Worm (Caenorhabditis elegans) whole organism, L2 larva: ENCODE measurements around the gene Y39B6A.10.
A peak's percentile ranks its signal among the peaks of the same experiment; 100 is the strongest.

Source experiments
- C34F6.9 ChIP-seq: fragments of 150-350 bp; optimal IDR thresholded peaks from 2 replicates; lab custom pipeline; 2014; ENCODE audit warnings: missing biosample characterization, missing genetic modification characterization
- F13H6.1 ChIP-seq: sonication (generic microtip); optimal IDR thresholded peaks from 2 replicates; lab custom pipeline; 2016; ENCODE audit warnings: missing genetic modification characterization, missing compliant biosample characterization
- R02D3.7 ChIP-seq: fragments of 150-350 bp; optimal IDR thresholded peaks from 2 replicates; lab custom pipeline; 2014; ENCODE audit warnings: missing biosample characterization, missing genetic modification characterization
- ZK546.5 ChIP-seq: sonication (generic microtip); optimal IDR thresholded peaks from 2 replicates; lab custom pipeline; 2017; ENCODE audit warnings: missing biosample characterization, missing genetic modification characterization
- alr-1 ChIP-seq: fragments of 150-350 bp; optimal IDR thresholded peaks from 2 replicates; lab custom pipeline; 2014; ENCODE audit warnings: missing biosample characterization, missing genetic modification characterization
- ama-1 ChIP-seq: fragments of 150-350 bp; optimal IDR thresholded peaks from 2 replicates; lab custom pipeline; 2018; ENCODE audit warnings: inconsistent platforms
- blmp-1 ChIP-seq: sonication (generic microtip); optimal IDR thresholded peaks from 2 replicates; lab custom pipeline; 2017; ENCODE audit warnings: missing genetic modification characterization, mild to moderate bottlenecking, missing compliant biosample characterization, antibody characterized with exemption, moderate library complexity; ENCODE audit not compliant: insufficient read depth
- ceh-16 ChIP-seq: fragments of 150-350 bp; optimal IDR thresholded peaks from 2 replicates; lab custom pipeline; 2014; ENCODE audit warnings: missing biosample characterization, missing genetic modification characterization
- crh-2 ChIP-seq: sonication (generic microtip); optimal IDR thresholded peaks from 2 replicates; lab custom pipeline; 2017; ENCODE audit warnings: missing biosample characterization, missing genetic modification characterization
- egl-27 ChIP-seq: sonication (generic microtip); optimal IDR thresholded peaks from 3 replicates; lab custom pipeline; 2017; ENCODE audit warnings: missing biosample characterization, missing genetic modification reagents, missing genetic modification characterization
- elt-1 ChIP-seq: fragments of 150-350 bp; optimal IDR thresholded peaks from 2 replicates; lab custom pipeline; 2014; ENCODE audit warnings: missing biosample characterization, missing genetic modification characterization
- elt-3 ChIP-seq: sonication (generic microtip); optimal IDR thresholded peaks from 2 replicates; lab custom pipeline; 2017; ENCODE audit warnings: missing biosample characterization, missing genetic modification characterization
- fos-1 ChIP-seq: fragments of 150-350 bp; optimal IDR thresholded peaks from 2 replicates; lab custom pipeline; 2014; ENCODE audit warnings: missing biosample characterization, missing genetic modification characterization
- gmeb-1 ChIP-seq: fragments of 150-350 bp; optimal IDR thresholded peaks from 2 replicates; lab custom pipeline; 2014; ENCODE audit warnings: missing biosample characterization, missing genetic modification characterization
- lin-11 ChIP-seq: fragments of 150-350 bp; sonication (generic microtip); optimal IDR thresholded peaks from 2 replicates; lab custom pipeline; 2014; ENCODE audit warnings: missing biosample characterization, missing genetic modification characterization, inconsistent platforms, mixed read lengths
- lin-13 ChIP-seq: fragments of 150-350 bp; optimal IDR thresholded peaks from 2 replicates; lab custom pipeline; 2014; ENCODE audit warnings: missing biosample characterization, missing genetic modification reagents, missing genetic modification characterization
- lin-39 ChIP-seq: fragments of 150-350 bp; optimal IDR thresholded peaks from 2 replicates; lab custom pipeline; 2014; ENCODE audit warnings: missing biosample characterization, missing genetic modification reagents, missing genetic modification characterization
- lsy-2 ChIP-seq, 2 experiments: fragments of 150-350 bp in 1 of 2; sonication (generic microtip) in 1 of 2; optimal IDR thresholded peaks; 2 replicates each; lab custom pipeline; 2014 to 2017; ENCODE audit warnings: missing biosample characterization in 2 of 2, missing genetic modification characterization in 2 of 2
- mdl-1 ChIP-seq, 2 experiments: fragments of 150-350 bp in 1 of 2; sonication (generic microtip) in 1 of 2; optimal IDR thresholded peaks; 2 replicates each; lab custom pipeline; 2017; ENCODE audit warnings: missing biosample characterization in 2 of 2, missing genetic modification characterization in 2 of 2
- nhr-11 ChIP-seq: fragments of 150-350 bp; optimal IDR thresholded peaks from 2 replicates; lab custom pipeline; 2014; ENCODE audit warnings: missing biosample characterization, missing genetic modification characterization
- nhr-23 ChIP-seq: fragments of 150-350 bp; optimal IDR thresholded peaks from 2 replicates; lab custom pipeline; 2014; ENCODE audit warnings: missing biosample characterization, missing genetic modification reagents, missing genetic modification characterization
- nhr-237 ChIP-seq: fragments of 150-350 bp; optimal IDR thresholded peaks from 2 replicates; lab custom pipeline; 2014; ENCODE audit warnings: missing biosample characterization, missing genetic modification characterization
- nhr-25 ChIP-seq: fragments of 150-350 bp; sonication (generic microtip); optimal IDR thresholded peaks from 3 replicates; lab custom pipeline; 2014; ENCODE audit warnings: missing biosample characterization, missing genetic modification characterization
- nhr-6 ChIP-seq: fragments of 150-350 bp; optimal IDR thresholded peaks from 2 replicates; lab custom pipeline; 2014; ENCODE audit warnings: missing biosample characterization, missing genetic modification characterization
- peb-1 ChIP-seq: fragments of 150-350 bp; optimal IDR thresholded peaks from 2 replicates; lab custom pipeline; 2014; ENCODE audit warnings: missing biosample characterization, missing genetic modification characterization
- sem-4 ChIP-seq: fragments of 150-350 bp; optimal IDR thresholded peaks from 2 replicates; lab custom pipeline; 2014; ENCODE audit warnings: missing biosample characterization, missing genetic modification reagents, missing genetic modification characterization
- skn-1 ChIP-seq: sonication (generic microtip); optimal IDR thresholded peaks from 2 replicates; lab custom pipeline; 2017; ENCODE audit warnings: missing biosample characterization, missing genetic modification characterization
- sma-3 ChIP-seq: sonication (generic microtip); optimal IDR thresholded peaks from 2 replicates; lab custom pipeline; 2016; ENCODE audit warnings: missing genetic modification reagents, missing genetic modification characterization, missing compliant biosample characterization
- sma-9 ChIP-seq, 2 experiments: fragments of 150-350 bp in 1 of 2; sonication (generic microtip) in 1 of 2; optimal IDR thresholded peaks; 2 replicates each; lab custom pipeline; 2014 to 2016; ENCODE audit warnings: missing genetic modification characterization in 2 of 2, mild to moderate bottlenecking in 1 of 2, missing biosample characterization in 1 of 2, missing compliant biosample characterization in 1 of 2, missing genetic modification reagents in 1 of 2, moderate library complexity in 1 of 2
- unc-55 ChIP-seq: fragments of 150-350 bp; sonication (generic microtip); optimal IDR thresholded peaks from 3 replicates; lab custom pipeline; 2014; ENCODE audit warnings: missing biosample characterization, missing genetic modification reagents, missing genetic modification characterization
- unc-62 ChIP-seq: fragments of 150-350 bp; optimal IDR thresholded peaks from 2 replicates; lab custom pipeline; 2014; ENCODE audit warnings: missing biosample characterization, missing genetic modification reagents, missing genetic modification characterization
- zag-1 ChIP-seq: fragments of 150-350 bp; optimal IDR thresholded peaks from 2 replicates; lab custom pipeline; 2014; ENCODE audit warnings: missing biosample characterization, missing genetic modification characterization

Y39B6A.10 gene

DNA sequence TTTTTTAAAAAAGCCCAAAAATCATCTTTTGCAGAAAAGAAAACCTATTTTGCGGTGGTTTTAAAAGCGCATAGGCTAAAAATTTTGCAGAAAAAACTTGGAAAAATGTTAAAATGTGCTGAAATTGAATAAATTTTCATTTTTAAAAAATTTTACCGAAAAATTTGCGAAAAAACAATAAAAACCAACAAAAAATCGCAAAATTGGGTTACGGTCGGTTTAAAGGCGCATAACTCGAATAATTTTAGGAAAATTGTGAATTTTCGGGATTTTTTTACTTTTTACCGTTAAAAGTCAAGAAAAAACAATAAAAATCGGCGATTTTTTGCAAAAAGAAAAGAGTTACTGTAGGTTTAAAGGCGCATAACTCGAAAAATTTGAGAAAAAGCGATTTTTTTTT, 8.2 kb downstream of the Y39B6A.10 start:
- TF ChIP-seq elt-1 (tag; lab: Kevin White, UChicago) (no peak), nhr-23 (tag; lab: Kevin White, UChicago) (no peak), R02D3.7 (tag; lab: Kevin White, UChicago) (no peak), fos-1 (tag; lab: Kevin White, UChicago) (no peak), elt-3 (tag; lab: Kevin White, UChicago) (no peak), egl-27 (no peak), ZK546.5 (no peak), nhr-11 (no peak)

DNA sequence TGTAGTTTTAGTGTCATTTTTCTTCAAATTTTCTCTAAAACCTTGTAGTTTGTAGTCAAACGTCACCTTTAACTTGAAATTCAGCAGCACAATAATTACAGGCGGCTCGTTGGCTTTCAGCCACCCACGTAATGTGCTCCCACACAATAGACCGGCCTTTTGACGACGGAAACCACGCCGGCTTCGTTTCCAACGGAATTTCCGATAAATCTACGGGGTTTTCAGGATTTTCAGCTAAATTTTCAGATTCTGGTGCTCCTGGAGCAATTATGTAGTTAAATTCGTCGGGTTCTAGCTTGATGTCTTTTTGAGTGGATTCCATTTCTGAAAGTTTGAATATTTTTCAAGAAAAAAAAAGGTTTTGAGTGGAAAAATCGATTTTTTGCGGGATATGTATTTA, 8.8 kb downstream of the Y39B6A.10 start, which contains the start of gene bed-1:
Gene bed-1, minus strand, starts transcription at position 337 of the 400 bp plus-strand sequence.
- TF ChIP-seq blmp-1 (tag; lab: Kevin White, UChicago): no peak
- TF ChIP-seq skn-1 (tag; lab: Kevin White, UChicago): no peak
- TF ChIP-seq crh-2 (tag; lab: Kevin White, UChicago): no peak
- TF ChIP-seq peb-1 (tag; lab: Kevin White, UChicago): no peak
- no peak for TF ChIP-seq nhr-237 (tag; lab: Kevin White, UChicago)
- no peak for TF ChIP-seq zag-1 (tag; lab: Kevin White, UChicago)
- no peak for TF ChIP-seq lin-11
- no peak for TF ChIP-seq alr-1 (tag; lab: Kevin White, UChicago)
- TF ChIP-seq unc-62 (GFP tag; lab: Kevin White, UChicago): no peak
- no peak for TF ChIP-seq ceh-16 (tag; lab: Kevin White, UChicago)
- TF ChIP-seq lin-39 (tag; lab: Kevin White, UChicago): no peak
- TF ChIP-seq, all 48 proteins: peak for 0

DNA sequence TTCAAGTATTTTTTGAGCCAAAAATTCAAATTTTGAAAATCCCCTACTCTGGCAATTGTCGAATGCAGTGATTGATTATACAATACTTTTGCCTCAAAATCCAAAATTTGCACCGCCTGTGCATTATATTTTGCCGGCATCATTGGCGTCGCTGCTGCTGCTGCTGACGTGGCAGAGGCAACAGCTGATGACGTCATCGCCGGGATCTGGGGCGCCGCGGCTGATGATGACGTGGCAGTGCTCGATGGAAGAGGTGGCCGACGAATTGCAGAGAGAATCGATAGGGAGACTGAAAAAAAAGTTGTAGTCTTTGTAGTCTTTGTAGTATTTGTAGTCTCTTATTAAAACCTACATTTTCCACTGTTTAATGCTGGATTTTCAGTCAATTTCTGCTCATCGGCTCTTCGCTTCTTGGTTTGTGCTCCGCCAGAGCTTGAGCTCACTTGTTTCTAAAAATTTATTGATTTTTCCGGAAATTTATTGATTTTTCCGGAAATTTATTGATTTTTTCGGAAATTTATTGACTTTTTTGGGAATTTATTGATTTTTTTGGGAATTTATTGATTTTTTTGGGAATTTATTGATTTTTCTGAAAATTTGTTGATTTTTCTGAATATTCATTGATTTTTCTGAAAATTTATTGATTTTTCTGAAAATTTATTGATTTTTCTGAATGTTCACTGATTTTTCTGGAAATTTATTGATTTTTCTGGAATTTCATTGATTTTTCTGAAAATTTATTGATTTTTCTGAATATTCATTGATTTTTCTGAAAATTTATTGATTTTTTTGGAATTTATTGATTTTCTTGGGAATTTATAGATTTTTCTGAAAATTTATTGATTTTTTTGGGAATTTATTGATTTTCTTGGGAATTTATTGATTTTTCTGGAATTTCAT, 12.4 kb downstream of the Y39B6A.10 start:
- TF ChIP-seq blmp-1 (tag; lab: Kevin White, UChicago) (no peak), F13H6.1 (tag; lab: Kevin White, UChicago) (no peak), nhr-6 (tag; lab: Kevin White, UChicago) (no peak)

DNA sequence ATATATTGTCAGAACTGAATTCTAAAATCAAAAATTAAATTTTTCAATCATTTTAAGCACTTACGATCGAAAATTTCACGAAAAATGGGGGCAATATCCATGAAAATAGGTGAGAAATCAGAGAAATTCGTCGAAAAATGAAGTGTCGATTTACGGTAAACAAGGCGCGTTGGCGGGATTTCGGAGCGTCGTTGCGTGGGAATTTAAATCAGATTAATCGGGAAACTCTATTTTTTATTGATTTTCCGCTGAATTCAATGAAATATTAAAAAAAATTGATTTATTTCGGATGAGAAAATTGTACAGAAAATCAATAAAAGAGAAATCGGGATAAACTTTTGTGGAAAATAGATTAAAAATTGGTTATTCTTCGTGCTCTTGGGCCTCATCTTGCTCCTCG, 14.1 kb downstream of the Y39B6A.10 start, which contains the start of gene Y39B6A.13:
Gene Y39B6A.13, minus strand, starts transcription at position 166 of the 400 bp plus-strand sequence.
- TF ChIP-seq F13H6.1 (tag; lab: Kevin White, UChicago): peak; percentile 18
- TF ChIP-seq unc-55 (GFP tag; lab: Kevin White, UChicago): peak; percentile 61
- TF ChIP-seq sma-9 (GFP tag; optimal IDR thresholded peaks at IDR 0.05; lab: Kevin White, UChicago): no peak
- no peak for TF ChIP-seq sma-9 (tag; optimal IDR thresholded peaks at IDR 0.05; lab: Kevin White, UChicago)
- TF ChIP-seq alr-1 (tag; lab: Kevin White, UChicago): no peak
- TF ChIP-seq sma-3 (GFP tag; lab: Kevin White, UChicago): peak; percentile 5
- peak; percentile 24 for TF ChIP-seq lin-13 (GFP tag; lab: Kevin White, UChicago)
- TF ChIP-seq R02D3.7 (tag; lab: Kevin White, UChicago): peak; percentile 93
- peak; percentile 30 for TF ChIP-seq C34F6.9 (tag; lab: Kevin White, UChicago)
- TF ChIP-seq gmeb-1 (tag; lab: Kevin White, UChicago): peak; percentile 71
- peak; percentile 8 to 55 for TF ChIP-seq lsy-2 (tag; optimal IDR thresholded peaks at IDR 0.05; lab: Kevin White, UChicago)

DNA sequence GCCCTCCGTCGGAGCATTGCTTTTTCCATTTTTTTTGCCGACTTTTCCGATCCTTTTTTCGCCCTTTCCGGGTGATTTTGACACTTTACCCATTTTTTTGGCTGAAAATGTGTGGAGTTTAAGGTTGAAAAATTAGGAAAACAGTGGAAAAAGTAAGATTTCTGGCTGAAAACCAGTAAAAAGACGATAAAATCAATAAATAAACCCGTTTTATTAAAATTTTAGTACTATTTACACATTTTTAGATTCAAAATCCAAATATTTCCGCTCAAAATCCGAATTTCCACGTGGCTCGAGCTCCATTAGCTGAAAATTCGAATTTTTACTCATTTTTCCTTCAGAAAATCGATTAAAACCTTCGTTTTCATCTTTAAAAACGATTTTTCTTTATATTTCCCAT, 15.1 kb downstream of the Y39B6A.10 start, which contains the start of gene pro-3:
Gene pro-3, minus strand, starts transcription at position 101 of the 400 bp plus-strand sequence.
- TF ChIP-seq ama-1 (lab: Kevin White, UChicago) (no peak), sem-4 (tag; lab: Kevin White, UChicago) (no peak), sma-9 (GFP tag; optimal IDR thresholded peaks at IDR 0.05; lab: Kevin White, UChicago) (no peak), sma-9 (tag; optimal IDR thresholded peaks at IDR 0.05; lab: Kevin White, UChicago) (no peak), F13H6.1 (tag; lab: Kevin White, UChicago) (no peak), fos-1 (tag; lab: Kevin White, UChicago) (no peak), mdl-1 (tag; optimal IDR thresholded peaks at IDR 0.05; lab: Kevin White, UChicago) (no peak), lsy-2 (tag; optimal IDR thresholded peaks at IDR 0.05; lab: Kevin White, UChicago) (no peak), C34F6.9 (tag; lab: Kevin White, UChicago) (no peak), alr-1 (tag; lab: Kevin White, UChicago) (no peak), nhr-25 (tag; lab: Kevin White, UChicago) (no peak), egl-27 (no peak)
